Fruit fly (Drosophila melanogaster) whole organism, embryonic: ENCODE results near the gene CG4949.

ENCODE experiments used
- Aef1 ChIP-seq: fragments of 200-800 bp; sonication (Bioruptor generic); IDR thresholded peaks from 3 replicates; pipeline ENCODE4 v1.3.6; 2022; ENCODE audit warnings: missing biosample characterization, missing genetic modification characterization
- B-H1 ChIP-seq: fragments of 200-800 bp; sonication (Bioruptor generic); IDR thresholded peaks from 3 replicates; pipeline ENCODE4 v1.3.6; 2022; ENCODE audit warnings: missing biosample characterization, missing genetic modification characterization
- Blimp-1 ChIP-seq: fragments of 200-800 bp; sonication (Bioruptor generic); optimal IDR thresholded peaks from 3 replicates; lab custom pipeline; 2018; ENCODE audit warnings: missing biosample characterization, missing genetic modification characterization, mild to moderate bottlenecking, moderate library complexity, missing genetic modification reagents
- CG10209 ChIP-seq: fragments of 200-800 bp; sonication (Bioruptor generic); optimal IDR thresholded peaks from 3 replicates; lab custom pipeline; 2017; ENCODE audit warnings: missing biosample characterization, mild to moderate bottlenecking, missing genetic modification characterization, missing genetic modification reagents
- CG11504 ChIP-seq: fragments of 200-800 bp; sonication (Bioruptor generic); optimal IDR thresholded peaks from 3 replicates; lab custom pipeline; 2019; ENCODE audit warnings: missing biosample characterization, mild to moderate bottlenecking, missing genetic modification characterization, moderate library complexity
- CG16815 ChIP-seq: fragments of 200-800 bp; sonication (Bioruptor generic); optimal IDR thresholded peaks from 3 replicates; lab custom pipeline; 2017; ENCODE audit warnings: missing biosample characterization, mild to moderate bottlenecking, missing genetic modification characterization
- CG17328 ChIP-seq: fragments of 200-800 bp; sonication (Bioruptor generic); IDR thresholded peaks from 2 replicates; pipeline ENCODE4 v1.3.6; 2022; ENCODE audit warnings: missing biosample characterization, missing genetic modification characterization
- CG2120 ChIP-seq: fragments of 200-800 bp; sonication (Bioruptor generic); optimal IDR thresholded peaks from 3 replicates; lab custom pipeline; 2016; ENCODE audit warnings: missing biosample characterization, missing genetic modification characterization
- CG2712 ChIP-seq: fragments of 200-800 bp; optimal IDR thresholded peaks from 3 replicates; lab custom pipeline; 2019; ENCODE audit warnings: missing biosample characterization, mild to moderate bottlenecking, missing genetic modification characterization, moderate library complexity
- CG31224 ChIP-seq: fragments of 200-800 bp; sonication (Bioruptor generic); IDR thresholded peaks from 2 replicates; pipeline ENCODE4 v1.3.6; 2022; ENCODE audit warnings: missing biosample characterization, missing genetic modification characterization
- CG4707 ChIP-seq: fragments of 200-800 bp; sonication (Bioruptor generic); optimal IDR thresholded peaks from 2 replicates; lab custom pipeline; 2018; ENCODE audit warnings: missing biosample characterization, mild to moderate bottlenecking, missing genetic modification characterization, moderate library complexity
- CG4854 ChIP-seq: fragments of 200-800 bp; sonication (Bioruptor generic); optimal IDR thresholded peaks from 2 replicates; lab custom pipeline; 2016; ENCODE audit warnings: missing biosample characterization, missing genetic modification characterization, inconsistent platforms
- CG6683 ChIP-seq: fragments of 200-800 bp; sonication (Bioruptor generic); optimal IDR thresholded peaks from 2 replicates; lab custom pipeline; 2017; ENCODE audit warnings: missing biosample characterization, mild to moderate bottlenecking, missing genetic modification characterization, missing genetic modification reagents
- CG6854 ChIP-seq: fragments of 200-800 bp; sonication (Bioruptor generic); optimal IDR thresholded peaks from 3 replicates; lab custom pipeline; 2017; ENCODE audit warnings: missing biosample characterization, mild to moderate bottlenecking, missing genetic modification characterization
- CG7963 ChIP-seq: fragments of 200-800 bp; sonication (Bioruptor generic); IDR thresholded peaks from 3 replicates; pipeline ENCODE4 v1.3.6; 2022; ENCODE audit warnings: missing biosample characterization, missing genetic modification characterization; ENCODE audit not compliant: partially characterized antibody
- CG9727 ChIP-seq: fragments of 200-800 bp; sonication (Bioruptor generic); optimal IDR thresholded peaks from 3 replicates; lab custom pipeline; 2017; ENCODE audit warnings: missing biosample characterization, mild to moderate bottlenecking, missing genetic modification characterization
- CrebB ChIP-seq: fragments of 200-800 bp; sonication (Bioruptor generic); optimal IDR thresholded peaks from 3 replicates; lab custom pipeline; 2018; ENCODE audit warnings: missing biosample characterization, mild to moderate bottlenecking, missing genetic modification characterization
- D19A ChIP-seq: fragments of 200-800 bp; optimal IDR thresholded peaks from 3 replicates; lab custom pipeline; 2019; ENCODE audit warnings: missing biosample characterization, mild to moderate bottlenecking, missing genetic modification characterization, moderate library complexity
- Dad ChIP-seq: fragments of 200-800 bp; sonication (Bioruptor generic); optimal IDR thresholded peaks from 3 replicates; lab custom pipeline; 2016; ENCODE audit warnings: missing biosample characterization, missing genetic modification characterization
- Gsc ChIP-seq: fragments of 200-800 bp; sonication (Bioruptor generic); IDR thresholded peaks from 2 replicates; pipeline ENCODE4 v1.3.6; 2022; ENCODE audit warnings: missing biosample characterization, missing genetic modification characterization
- HHEX ChIP-seq: fragments of 200-800 bp; sonication (Bioruptor generic); optimal IDR thresholded peaks from 3 replicates; lab custom pipeline; 2017; ENCODE audit warnings: missing biosample characterization, mild to moderate bottlenecking, missing genetic modification characterization, missing genetic modification reagents
- Hmx ChIP-seq: fragments of 200-800 bp; sonication (Bioruptor generic); optimal IDR thresholded peaks from 2 replicates; lab custom pipeline; 2016; ENCODE audit warnings: missing biosample characterization, missing genetic modification characterization
- Hsf ChIP-seq: fragments of 200-800 bp; sonication (Bioruptor generic); optimal IDR thresholded peaks from 3 replicates; lab custom pipeline; 2016; ENCODE audit warnings: missing biosample characterization, missing genetic modification characterization
- Myb ChIP-seq: fragments of 200-800 bp; sonication (Bioruptor generic); optimal IDR thresholded peaks from 2 replicates; lab custom pipeline; 2016; ENCODE audit warnings: missing biosample characterization, missing genetic modification characterization
- Oli ChIP-seq: fragments of 200-800 bp; sonication (Bioruptor generic); optimal IDR thresholded peaks from 2 replicates; lab custom pipeline; 2018; ENCODE audit warnings: missing biosample characterization, mild to moderate bottlenecking, missing genetic modification characterization, moderate library complexity
- Trl ChIP-seq, 3 experiments: fragments of >200 bp in 2 of 3; fragments of 200-800 bp in 1 of 3; sonication (Bioruptor generic) in 1 of 3; optimal IDR thresholded peaks; 2 replicates in 1 of 3; 3 replicates in 2 of 3; lab custom pipeline; 2016 to 2017; ENCODE audit warnings: missing biosample characterization in 1 of 3, missing genetic modification characterization in 1 of 3
- Vsx1 ChIP-seq: fragments of 200-800 bp; sonication (Bioruptor generic); optimal IDR thresholded peaks from 2 replicates; lab custom pipeline; 2017; ENCODE audit warnings: missing biosample characterization, mild to moderate bottlenecking, missing genetic modification characterization, missing genetic modification reagents
- bsh ChIP-seq, 2 experiments: fragments of 200-800 bp; sonication (Bioruptor generic); optimal IDR thresholded peaks; 2 replicates each; lab custom pipeline; 2017 to 2018; ENCODE audit warnings: mild to moderate bottlenecking in 2 of 2, missing biosample characterization in 2 of 2, missing genetic modification characterization in 2 of 2, moderate library complexity in 1 of 2
- chif ChIP-seq, 2 experiments: fragments of 200-800 bp; sonication (Bioruptor generic); optimal IDR thresholded peaks; 3 replicates each; lab custom pipeline; 2016; ENCODE audit warnings: missing biosample characterization in 2 of 2, missing genetic modification characterization in 2 of 2
- dm ChIP-seq: fragments of 200-800 bp; sonication (Bioruptor generic); optimal IDR thresholded peaks from 3 replicates; lab custom pipeline; 2016; ENCODE audit warnings: missing biosample characterization, missing genetic modification characterization
- eve ChIP-seq, 2 experiments: fragments of >200 bp; optimal IDR thresholded peaks; 2 replicates each; lab custom pipeline; 2017; ENCODE audit warnings: missing biosample characterization in 2 of 2, missing genetic modification characterization in 2 of 2
- ewg ChIP-seq: fragments of 200-800 bp; sonication (Bioruptor generic); optimal IDR thresholded peaks from 3 replicates; lab custom pipeline; 2017; ENCODE audit warnings: mild to moderate bottlenecking, missing biosample characterization, missing genetic modification reagents, missing genetic modification characterization
- gcm ChIP-seq: fragments of 200-800 bp; sonication (Bioruptor generic); optimal IDR thresholded peaks from 2 replicates; lab custom pipeline; 2019; ENCODE audit warnings: missing biosample characterization, mild to moderate bottlenecking, missing genetic modification characterization, moderate library complexity
- gem ChIP-seq: fragments of 200-800 bp; sonication (Bioruptor generic); optimal IDR thresholded peaks from 2 replicates; lab custom pipeline; 2019; ENCODE audit warnings: missing biosample characterization, mild to moderate bottlenecking, missing genetic modification characterization, moderate library complexity
- grau ChIP-seq: fragments of 200-800 bp; optimal IDR thresholded peaks from 3 replicates; lab custom pipeline; 2019; ENCODE audit warnings: missing biosample characterization, mild to moderate bottlenecking, missing genetic modification characterization, moderate library complexity
- ham ChIP-seq: fragments of 200-800 bp; sonication (Bioruptor generic); IDR thresholded peaks from 2 replicates; pipeline ENCODE4 v1.3.6; 2022; ENCODE audit warnings: missing biosample characterization, missing genetic modification characterization
- ken ChIP-seq: fragments of 200-800 bp; sonication (Bioruptor generic); IDR thresholded peaks from 3 replicates; pipeline ENCODE4 v1.3.6; 2022; ENCODE audit warnings: missing biosample characterization, missing genetic modification characterization
- pita ChIP-seq: fragments of 200-800 bp; sonication (Bioruptor generic); optimal IDR thresholded peaks from 2 replicates; lab custom pipeline; 2017; ENCODE audit warnings: missing biosample characterization, mild to moderate bottlenecking, missing genetic modification characterization
- pnt ChIP-seq: fragments of 200-800 bp; sonication (Bioruptor generic); optimal IDR thresholded peaks from 3 replicates; lab custom pipeline; 2016; ENCODE audit warnings: missing biosample characterization, missing genetic modification characterization
- sisA ChIP-seq: fragments of 200-800 bp; sonication (Bioruptor generic); IDR thresholded peaks from 2 replicates; pipeline ENCODE4 v1.3.6; 2022; ENCODE audit warnings: missing biosample characterization, missing genetic modification characterization
- slou ChIP-seq: fragments of 200-800 bp; sonication (Bioruptor generic); optimal IDR thresholded peaks from 3 replicates; lab custom pipeline; 2016; ENCODE audit warnings: missing biosample characterization, missing genetic modification characterization
- sob ChIP-seq: fragments of 200-800 bp; sonication (Bioruptor generic); IDR thresholded peaks from 2 replicates; pipeline ENCODE4 v1.3.6; 2022; ENCODE audit warnings: missing biosample characterization, missing genetic modification characterization
- tx ChIP-seq: fragments of 200-800 bp; sonication (Bioruptor generic); optimal IDR thresholded peaks from 2 replicates; lab custom pipeline; 2016; ENCODE audit warnings: missing biosample characterization, missing genetic modification characterization

Gene CG4949

dm6 chrX:17111274-17111673 lies 32.6 kb downstream of the CG4949 start (continued):
- TF ChIP-seq pnt (GFP tag; lab: Kevin White, UChicago): no peak
- TF ChIP-seq CG10209 (GFP tag; lab: Kevin White, UChicago): no peak
- TF ChIP-seq CG6854 (GFP tag; lab: Kevin White, UChicago): no peak
- TF ChIP-seq eve (GFP tag; optimal IDR thresholded peaks at IDR 0.05; lab: Kevin White, UChicago): peak in 1 of 2 experiments; percentile 4
- 0 out of 2 replicates have a peak, but pooled peaks have one; percentile 28 for TF ChIP-seq CG17328 (GFP tag; lab: Robert Waterston, UW)
- no peak for TF ChIP-seq D19A (tag; lab: Kevin White, UChicago)
- TF ChIP-seq CG7963 (GFP tag; lab: Robert Waterston, UW): no peak
- no peak for TF ChIP-seq Trl (optimal IDR thresholded peaks at IDR 0.05; lab: Kevin White, UChicago)
- no peak for TF ChIP-seq Trl (GFP tag; optimal IDR thresholded peaks at IDR 0.05; lab: Kevin White, UChicago)
- TF ChIP-seq CG16815 (GFP tag; lab: Kevin White, UChicago): no peak
- no peak for TF ChIP-seq slou
- peak in 1 of 2 experiments; percentile 17 for TF ChIP-seq bsh (GFP tag; optimal IDR thresholded peaks at IDR 0.05; lab: Kevin White, UChicago)
- peak; percentile 17 for TF ChIP-seq CG2712 (tag; lab: Kevin White, UChicago)
- no peak for TF ChIP-seq chif (GFP tag; optimal IDR thresholded peaks at IDR 0.05; lab: Kevin White, UChicago)
- peak; percentile 10 for TF ChIP-seq grau
- TF ChIP-seq CG6683 (GFP tag; lab: Kevin White, UChicago): no peak
- no peak for TF ChIP-seq ewg (GFP tag; lab: Kevin White, UChicago)
- peak; percentile 20 for TF ChIP-seq Blimp-1 (GFP tag; lab: Kevin White, UChicago)
- TF ChIP-seq Gsc (GFP tag; lab: Robert Waterston, UW): no peak
- TF ChIP-seq dm: no peak
- TF ChIP-seq Vsx1 (GFP tag; lab: Kevin White, UChicago): no peak
- TF ChIP-seq gcm (GFP tag; lab: Kevin White, UChicago): peak; percentile 21
- no peak for TF ChIP-seq Dad (GFP tag; lab: Kevin White, UChicago)
- peak; percentile 44 for TF ChIP-seq gem (tag; lab: Kevin White, UChicago)
- TF ChIP-seq ham (GFP tag; lab: Robert Waterston, UW): no peak
- no peak for TF ChIP-seq sob (GFP tag; lab: Robert Waterston, UW)
- no peak for TF ChIP-seq pita (GFP tag; lab: Kevin White, UChicago)
- TF ChIP-seq CG31224 (GFP tag; lab: Robert Waterston, UW): no peak
- TF ChIP-seq Hmx (GFP tag; lab: Kevin White, UChicago): no peak
- TF ChIP-seq Aef1 (GFP tag; lab: Robert Waterston, UW): no peak
- peak; percentile 2 for TF ChIP-seq Oli (tag; lab: Kevin White, UChicago)
- no peak for TF ChIP-seq Myb (GFP tag; lab: Kevin White, UChicago)
- TF ChIP-seq HHEX: no peak
- TF ChIP-seq CrebB (tag; lab: Kevin White, UChicago): no peak
- TF ChIP-seq CG4854 (GFP tag; lab: Kevin White, UChicago): no peak
- TF ChIP-seq CG2120 (GFP tag; lab: Kevin White, UChicago): no peak
- peak; percentile 7 for TF ChIP-seq CG11504 (tag; lab: Kevin White, UChicago)
- no peak for TF ChIP-seq tx (GFP tag; lab: Kevin White, UChicago)
- peak; percentile 42 for TF ChIP-seq CG4707 (GFP tag; lab: Kevin White, UChicago)
- no peak for TF ChIP-seq Hsf
- TF ChIP-seq CG9727 (GFP tag; lab: Kevin White, UChicago): peak; percentile 17
- TF ChIP-seq B-H1: no peak
- no peak for TF ChIP-seq ken (GFP tag; lab: Robert Waterston, UW)
- no peak for TF ChIP-seq sisA (GFP tag; lab: Robert Waterston, UW)
